Fruit fly (Drosophila melanogaster): Measurements from ENCODE around the gene AsnS.

AsnS gene

dm6 chr3L:21209921-21210532, 37.1 kb downstream of the AsnS start, which contains the start of the genes CG10510 and CG10508 (continued):
- TF ChIP-seq Mes4 (GFP tag; optimal IDR thresholded peaks at IDR 0.05) = no peak
- TF ChIP-seq grn (GFP tag; optimal IDR thresholded peaks at IDR 0.05) = no peak
- no peak for TF ChIP-seq HmgD (GFP tag; optimal IDR thresholded peaks at IDR 0.05)
- no peak for TF ChIP-seq vvl (GFP tag; IDR thresholded peaks at IDR 0.05)
- no peak for TF ChIP-seq CG10366 (GFP tag; IDR thresholded peaks at IDR 0.05)
- no peak for TF ChIP-seq Hr78 (GFP tag; optimal IDR thresholded peaks at IDR 0.05)
- peak; percentile 34 for TF ChIP-seq CG5180 (GFP tag; optimal IDR thresholded peaks at IDR 0.05)
- TF ChIP-seq MTF-1 (GFP tag; optimal IDR thresholded peaks at IDR 0.05; ENCODE audit: borderline replicate concordance) = no peak
- peak; percentile 9; the same call in 1 of the 2 replicates for TF ChIP-seq slbo (GFP tag; IDR thresholded peaks at IDR 0.05)
- no peak for TF ChIP-seq sug (tag; optimal IDR thresholded peaks at IDR 0.05)
- TF ChIP-seq chinmo (GFP tag; IDR thresholded peaks at IDR 0.05; ENCODE audit: partially characterized antibody) = 0 out of 4 replicates have a peak, but pooled peaks have one; percentile 5
- no peak for TF ChIP-seq sim (GFP tag; IDR thresholded peaks at IDR 0.05)
- TF ChIP-seq CHES-1-like (GFP tag; optimal IDR thresholded peaks at IDR 0.05) = no peak
- TF ChIP-seq CG15514 (GFP tag; optimal IDR thresholded peaks at IDR 0.05) = peak; percentile 37
- TF ChIP-seq caup (GFP tag; optimal IDR thresholded peaks at IDR 0.05; ENCODE audit: severe bottlenecking) = peak; percentile 21
- TF ChIP-seq hbn (GFP tag; IDR thresholded peaks at IDR 0.05; ENCODE audit: partially characterized antibody) = no peak
- TF ChIP-seq CG17328 (GFP tag; IDR thresholded peaks at IDR 0.05) = no peak
- peak; percentile 13 for TF ChIP-seq CG6765 (GFP tag; optimal IDR thresholded peaks at IDR 0.05)
- TF ChIP-seq ham (GFP tag; IDR thresholded peaks at IDR 0.05) = no peak
- no peak for TF ChIP-seq CG31365 (tag; optimal IDR thresholded peaks at IDR 0.05)
- TF ChIP-seq gro (GFP tag; optimal IDR thresholded peaks at IDR 0.05) = peak; percentile 16
- no peak for TF ChIP-seq CG6175 (GFP tag; IDR thresholded peaks at IDR 0.05)
- TF ChIP-seq kni (GFP tag; optimal IDR thresholded peaks at IDR 0.05) = no peak
- TF ChIP-seq Neu2 (GFP tag; optimal IDR thresholded peaks at IDR 0.05; ENCODE audit: borderline replicate concordance) = no peak
- TF ChIP-seq Hsf (GFP tag; optimal IDR thresholded peaks at IDR 0.05) = no peak
- no peak for TF ChIP-seq CG2129 (GFP tag; IDR thresholded peaks at IDR 0.05; ENCODE audit: partially characterized antibody)
- no peak for TF ChIP-seq HHEX (GFP tag; optimal IDR thresholded peaks at IDR 0.05)
- peak; percentile 89 for TF ChIP-seq CG16779 (GFP tag; IDR thresholded peaks at IDR 0.05)
- TF ChIP-seq CG7357 (GFP tag; IDR thresholded peaks at IDR 0.05) = no peak
- no peak for TF ChIP-seq gcm2 (GFP tag; optimal IDR thresholded peaks at IDR 0.05)
- peak; percentile 76 for TF ChIP-seq Dp (GFP tag; optimal IDR thresholded peaks at IDR 0.05)
- TF ChIP-seq pros (GFP tag; optimal IDR thresholded peaks at IDR 0.05) = peak; percentile 4
- TF ChIP-seq YL-1 (GFP tag; optimal IDR thresholded peaks at IDR 0.05) = no peak
- TF ChIP-seq CG12071 (GFP tag; optimal IDR thresholded peaks at IDR 0.05) = peak; percentile 10
- no peak for TF ChIP-seq Hr51 (GFP tag; optimal IDR thresholded peaks at IDR 0.05)
- no peak for TF ChIP-seq Hr3 (GFP tag; optimal IDR thresholded peaks at IDR 0.05)
- no peak for TF ChIP-seq Side (GFP tag; optimal IDR thresholded peaks at IDR 0.05)
- no peak for TF ChIP-seq wor (GFP tag; IDR thresholded peaks at IDR 0.05)
- TF ChIP-seq NK7.1 (GFP tag; optimal IDR thresholded peaks at IDR 0.05) = no peak
- TF ChIP-seq CG7987 (GFP tag; optimal IDR thresholded peaks at IDR 0.05) = no peak
- TF ChIP-seq ase (GFP tag; IDR thresholded peaks at IDR 0.05) = no peak
- no peak for TF ChIP-seq MESR4 (GFP tag; optimal IDR thresholded peaks at IDR 0.05)
- TF ChIP-seq Antp (GFP tag; optimal IDR thresholded peaks at IDR 0.05) = no peak
- peak; percentile 33 for TF ChIP-seq Hmr (GFP tag; optimal IDR thresholded peaks at IDR 0.05)
- no peak for TF ChIP-seq fd3F (GFP tag; optimal IDR thresholded peaks at IDR 0.05)
- no peak for TF ChIP-seq chm (GFP tag; IDR thresholded peaks at IDR 0.05)
- TF ChIP-seq CG13894 (tag; optimal IDR thresholded peaks at IDR 0.05) = peak; percentile 55
- TF ChIP-seq CG17912 (GFP tag; optimal IDR thresholded peaks at IDR 0.05) = no peak
- TF ChIP-seq CG4854 (GFP tag; optimal IDR thresholded peaks at IDR 0.05) = no peak
